Fruit fly (Drosophila melanogaster) whole organism, wandering third instar larva: Measurements from ENCODE around the gene CG32271.

Experiments
- HLH106 ChIP-seq: fragments of 200-800 bp; optimal IDR thresholded peaks from 3 replicates; lab custom pipeline; 2019; ENCODE audit warnings: missing biosample characterization, mild to moderate bottlenecking, missing genetic modification characterization, moderate library complexity
- Hr78 ChIP-seq: fragments of >200 bp; optimal IDR thresholded peaks from 2 replicates; lab custom pipeline; 2017; ENCODE audit warnings: missing biosample characterization, missing genetic modification characterization
- Myc ChIP-seq: fragments of >200 bp; optimal IDR thresholded peaks from 2 replicates; lab custom pipeline; 2017
- ey ChIP-seq: fragments of 200-800 bp; sonication (Bioruptor generic); optimal IDR thresholded peaks from 2 replicates; lab custom pipeline; 2016; ENCODE audit warnings: missing biosample characterization, missing genetic modification characterization
- fru ChIP-seq: fragments of 200-800 bp; sonication (Bioruptor generic); optimal IDR thresholded peaks from 3 replicates; lab custom pipeline; 2016; ENCODE audit warnings: missing biosample characterization, mild to moderate bottlenecking, missing genetic modification characterization
- jim ChIP-seq: fragments of 175-275, 200-325 bp; sonication (Bioruptor generic); optimal IDR thresholded peaks from 2 replicates; lab custom pipeline; 2016; ENCODE audit warnings: missing biosample characterization, mild to moderate bottlenecking, missing genetic modification characterization
- psq ChIP-seq: fragments of 200-800 bp; sonication (Bioruptor generic); optimal IDR thresholded peaks from 3 replicates; lab custom pipeline; 2017; ENCODE audit warnings: missing biosample characterization, mild to moderate bottlenecking, missing genetic modification characterization, moderate library complexity
- usp ChIP-seq: fragments of >200 bp; optimal IDR thresholded peaks from 2 replicates; lab custom pipeline; 2017; ENCODE audit warnings: missing biosample characterization, missing genetic modification characterization

DNA sequence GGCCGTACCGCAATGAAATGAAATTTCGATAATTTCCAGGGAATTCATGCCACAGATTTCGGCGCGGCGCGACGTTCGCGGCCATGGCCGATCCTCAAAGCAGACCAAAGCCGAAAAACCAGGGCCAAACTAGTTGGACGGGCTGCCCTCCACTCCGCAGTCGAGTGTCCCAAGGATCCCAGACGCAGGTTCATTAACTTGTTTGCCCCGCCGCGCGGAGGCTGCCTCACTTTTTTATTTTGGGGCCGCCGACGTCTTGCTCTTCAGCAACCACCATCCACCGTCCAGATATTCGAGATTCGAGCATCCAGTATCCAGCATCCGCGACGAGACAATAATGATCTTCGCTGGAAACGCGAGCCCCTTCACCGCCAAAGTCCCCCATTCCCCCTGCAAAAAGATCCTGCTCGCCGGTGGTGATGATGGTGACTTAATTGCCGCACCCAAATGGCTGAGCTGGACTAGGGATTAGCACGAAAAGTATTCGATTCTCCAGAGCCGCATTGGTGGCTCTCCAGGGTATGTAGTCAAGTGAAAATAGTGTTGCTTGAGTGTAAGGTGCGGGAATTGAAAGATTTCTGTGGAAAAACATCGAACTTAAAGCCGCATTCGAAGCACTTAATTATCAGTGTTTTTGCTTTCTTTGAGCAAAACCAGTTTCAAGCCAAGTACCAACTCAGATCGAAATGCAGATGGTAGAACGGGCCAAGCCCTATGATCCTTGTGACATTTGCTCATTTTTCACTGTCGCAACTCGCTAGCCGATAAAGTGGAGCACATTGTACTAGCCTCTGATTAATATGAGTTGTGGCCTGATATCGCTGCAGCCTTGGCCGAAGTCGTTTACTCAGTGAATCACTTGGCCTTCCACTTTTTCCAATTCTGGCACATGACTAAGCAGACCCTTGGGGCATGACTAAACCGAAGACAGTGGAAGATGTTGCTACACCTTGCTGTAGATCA, 39.4 kb upstream of the CG32271 start:
- TF ChIP-seq psq (peak; percentile 55), jim (GFP tag; lab: Kevin White, UChicago) (peak; percentile 68), usp (GFP tag; lab: Kevin White, UChicago) (no peak), Hr78 (GFP tag; lab: Kevin White, UChicago) (no peak), ey (GFP tag; lab: Kevin White, UChicago) (no peak), Myc (lab: Kevin White, UChicago) (no peak), fru (GFP tag; lab: Kevin White, UChicago) (peak; percentile 65), HLH106 (tag; lab: Kevin White, UChicago) (no peak)
